Worm (Caenorhabditis elegans) whole organism, late embryonic: Measurements from ENCODE around the gene rpl-38.

Experiments
- C08G9.2 ChIP-seq: sonication (generic microtip); optimal IDR thresholded peaks from 2 replicates; lab custom pipeline; 2016; ENCODE audit warnings: mild to moderate bottlenecking, missing genetic modification characterization, moderate library complexity, missing compliant biosample characterization
- K02D7.2 ChIP-seq: sonication (generic microtip); optimal IDR thresholded peaks from 2 replicates; lab custom pipeline; 2017; ENCODE audit warnings: mild to moderate bottlenecking, missing genetic modification characterization, missing compliant biosample characterization
- ceh-14 ChIP-seq: sonication (generic microtip); optimal IDR thresholded peaks from 2 replicates; lab custom pipeline; 2016; ENCODE audit warnings: missing genotype, missing genetic modification characterization, missing compliant biosample characterization
- ceh-19 ChIP-seq: fragments of 200-800 bp; sonication (Bioruptor generic); optimal IDR thresholded peaks from 2 replicates; lab custom pipeline; 2018; ENCODE audit warnings: mild to moderate bottlenecking, missing genetic modification characterization, missing compliant biosample characterization
- ceh-24 ChIP-seq: sonication (generic microtip); optimal IDR thresholded peaks from 2 replicates; lab custom pipeline; 2016; ENCODE audit warnings: mild to moderate bottlenecking, missing genetic modification characterization, missing compliant biosample characterization
- ceh-30 ChIP-seq: fragments of 150-350 bp; optimal IDR thresholded peaks from 2 replicates; lab custom pipeline; 2014; ENCODE audit warnings: missing biosample characterization, missing genetic modification characterization
- ceh-31 ChIP-seq: sonication (generic microtip); optimal IDR thresholded peaks from 2 replicates; lab custom pipeline; 2016; ENCODE audit warnings: missing genetic modification characterization, missing compliant biosample characterization
- ceh-48 ChIP-seq: sonication (generic microtip); optimal IDR thresholded peaks from 2 replicates; lab custom pipeline; 2016; ENCODE audit warnings: missing genetic modification characterization, inconsistent platforms, missing compliant biosample characterization
- ceh-6 ChIP-seq: fragments of 200-800 bp; sonication (Bioruptor generic); optimal IDR thresholded peaks from 2 replicates; lab custom pipeline; 2018; ENCODE audit warnings: mild to moderate bottlenecking, missing genetic modification characterization, missing compliant biosample characterization
- ceh-9 ChIP-seq: sonication (generic microtip); optimal IDR thresholded peaks from 2 replicates; lab custom pipeline; 2016; ENCODE audit warnings: mild to moderate bottlenecking, missing genetic modification characterization, inconsistent platforms, missing compliant biosample characterization
- che-1 ChIP-seq: sonication (generic microtip); optimal IDR thresholded peaks from 2 replicates; lab custom pipeline; 2016; ENCODE audit warnings: mild to moderate bottlenecking, missing genetic modification characterization, missing compliant biosample characterization
- dmd-4 ChIP-seq: sonication (generic microtip); optimal IDR thresholded peaks from 2 replicates; lab custom pipeline; 2016; ENCODE audit warnings: borderline replicate concordance, missing genetic modification characterization, missing compliant biosample characterization
- dve-1 ChIP-seq: sonication (generic microtip); optimal IDR thresholded peaks from 2 replicates; lab custom pipeline; 2017; ENCODE audit warnings: antibody characterized with exemption, mild to moderate bottlenecking, missing genetic modification characterization, missing compliant biosample characterization
- elt-2 ChIP-seq: sonication (generic microtip); optimal IDR thresholded peaks from 2 replicates; lab custom pipeline; 2016; ENCODE audit warnings: missing genetic modification reagents, missing genetic modification characterization, missing compliant biosample characterization
- gmeb-2 ChIP-seq: sonication (generic microtip); optimal IDR thresholded peaks from 2 replicates; lab custom pipeline; 2016; ENCODE audit warnings: missing genetic modification characterization, inconsistent platforms, missing compliant biosample characterization
- hlh-6 ChIP-seq: sonication (generic microtip); optimal IDR thresholded peaks from 2 replicates; lab custom pipeline; 2016; ENCODE audit warnings: missing genotype, missing genetic modification characterization, missing compliant biosample characterization
- hlh-8 ChIP-seq: sonication (generic microtip); optimal IDR thresholded peaks from 2 replicates; lab custom pipeline; 2016; ENCODE audit warnings: missing genotype, missing genetic modification characterization, missing compliant biosample characterization
- lim-6 ChIP-seq: sonication (generic microtip); optimal IDR thresholded peaks from 2 replicates; lab custom pipeline; 2016; ENCODE audit warnings: missing genetic modification characterization, missing compliant biosample characterization
- lin-11 ChIP-seq: fragments of 200-800 bp; sonication (Bioruptor generic); optimal IDR thresholded peaks from 2 replicates; lab custom pipeline; 2018; ENCODE audit warnings: mild to moderate bottlenecking, missing genetic modification characterization, missing compliant biosample characterization
- mec-3 ChIP-seq: sonication (generic microtip); optimal IDR thresholded peaks from 2 replicates; lab custom pipeline; 2016; ENCODE audit warnings: borderline replicate concordance, missing genetic modification characterization, missing compliant biosample characterization
- nhr-232 ChIP-seq: sonication (generic microtip); optimal IDR thresholded peaks from 2 replicates; lab custom pipeline; 2016; ENCODE audit warnings: missing genetic modification characterization, missing compliant biosample characterization
- pha-2 ChIP-seq: sonication (generic microtip); optimal IDR thresholded peaks from 2 replicates; lab custom pipeline; 2017; ENCODE audit warnings: mild to moderate bottlenecking, missing genetic modification characterization, missing compliant biosample characterization
- pqm-1 ChIP-seq: sonication (generic microtip); optimal IDR thresholded peaks from 2 replicates; lab custom pipeline; 2016; ENCODE audit warnings: missing genetic modification characterization, missing compliant biosample characterization
- ref-2 ChIP-seq: sonication (generic microtip); optimal IDR thresholded peaks from 2 replicates; lab custom pipeline; 2016; ENCODE audit warnings: missing genetic modification characterization, missing compliant biosample characterization
- rnt-1 ChIP-seq: sonication (generic microtip); optimal IDR thresholded peaks from 2 replicates; lab custom pipeline; 2016; ENCODE audit warnings: missing genetic modification characterization, missing compliant biosample characterization
- sox-2 ChIP-seq: fragments of 200-800 bp; sonication (Bioruptor generic); IDR thresholded peaks from 2 replicates; pipeline ENCODE4 v1.3.6; 2022; ENCODE audit warnings: missing genetic modification reagents, missing genetic modification characterization, missing compliant biosample characterization
- tbx-7 ChIP-seq: sonication (generic microtip); optimal IDR thresholded peaks from 2 replicates; lab custom pipeline; 2016; ENCODE audit warnings: missing genotype, missing genetic modification characterization, missing compliant biosample characterization
- unc-3 ChIP-seq, 2 experiments: fragments of 200-800 bp in 1 of 2; sonication (Bioruptor generic) in 1 of 2; sonication (generic microtip) in 1 of 2; conservative IDR thresholded peaks in 1 of 2; optimal IDR thresholded peaks in 1 of 2; 2 replicates each; pipeline versions ENCODE4 v1.3.6 to Lab custom; 2016 to 2022; ENCODE audit warnings: missing compliant biosample characterization in 2 of 2, missing genetic modification characterization in 2 of 2, missing genetic modification reagents in 1 of 2
- unc-42 ChIP-seq: sonication (generic microtip); optimal IDR thresholded peaks from 2 replicates; lab custom pipeline; 2016; ENCODE audit warnings: missing genotype, missing genetic modification characterization, missing compliant biosample characterization

The rpl-38 gene

DNA sequence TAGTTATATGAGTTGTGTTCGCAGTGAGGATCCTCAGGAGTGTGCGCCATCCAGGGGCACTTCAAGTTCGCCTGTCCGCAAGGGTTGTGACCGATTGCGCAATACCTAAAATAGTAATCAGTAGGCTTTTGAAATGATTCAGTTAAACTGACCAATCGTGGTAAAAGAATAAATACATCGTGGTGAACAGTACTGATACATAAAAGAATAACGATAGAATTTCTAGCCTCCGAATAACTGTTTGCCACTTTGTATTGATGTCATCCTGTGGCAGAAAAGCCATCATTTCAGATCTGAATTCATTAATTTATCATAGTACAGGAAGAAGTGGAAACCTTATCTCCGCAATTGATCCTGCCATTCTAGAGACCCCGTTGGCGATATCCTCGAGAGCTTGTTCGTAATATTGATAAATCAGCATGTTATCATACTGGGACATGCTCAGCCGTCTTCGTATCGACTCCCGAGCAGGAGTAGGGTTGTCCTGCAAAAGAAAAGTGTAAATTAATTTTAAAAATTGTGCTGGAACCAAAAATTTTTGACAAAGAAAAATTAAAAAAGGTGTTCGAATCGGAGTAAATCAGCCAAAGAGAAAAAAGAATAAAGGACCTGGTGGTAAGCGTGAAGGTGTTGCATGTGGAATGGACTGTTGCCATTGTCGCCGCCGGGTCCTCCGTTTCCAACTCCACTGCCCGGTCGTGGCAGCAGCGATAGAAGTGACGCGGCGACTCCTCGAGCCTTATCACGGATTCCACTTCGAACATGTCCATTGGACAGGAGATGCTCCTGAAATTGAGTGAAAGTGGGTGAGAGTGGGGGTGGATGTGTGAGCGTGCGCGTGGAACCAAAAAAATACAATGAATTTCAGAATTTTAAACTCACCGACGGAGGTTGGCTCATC is 1.1 kb downstream of the rpl-38 start:
- TF ChIP-seq gmeb-2 (tag; lab: Kevin White, UChicago) (no peak), sox-2 (GFP tag; lab: Robert Waterston, UW) (no peak), ceh-24 (tag; lab: Kevin White, UChicago) (no peak), ceh-48 (no peak), hlh-8 (tag; lab: Kevin White, UChicago) (no peak), lin-11 (tag; lab: Kevin White, UChicago) (no peak)

ce11 chrV:15515365-15515764 is 3.4 kb downstream of the rpl-38 start:
- TF ChIP-seq ceh-6 (GFP tag; lab: Kevin White, UChicago): peak; percentile 21
- no peak for TF ChIP-seq rnt-1 (tag; lab: Kevin White, UChicago)
- TF ChIP-seq ceh-30: no peak
- TF ChIP-seq, all 69 proteins: peak for 1

ce11 chrV:15516476-15516875 is 4.5 kb downstream of the rpl-38 start:
- TF ChIP-seq hlh-8 (tag; lab: Kevin White, UChicago): no peak

ce11 chrV:15517413-15517812 is 5.4 kb downstream of the rpl-38 start, which contains the start of gene F21A3.3:
Gene F21A3.3, plus strand, starts transcription at chrV:15517713.
- TF ChIP-seq ceh-24 (tag; lab: Kevin White, UChicago): no peak

ce11 chrV:15519845-15520244 is 7.9 kb downstream of the rpl-38 start:
- TF ChIP-seq pqm-1 (tag; lab: Kevin White, UChicago): no peak
- TF ChIP-seq ceh-31: peak; percentile 2
- no peak for TF ChIP-seq ref-2 (tag; lab: Kevin White, UChicago)
- no peak for TF ChIP-seq mec-3 (tag; lab: Kevin White, UChicago)

- no peak for TF ChIP-seq gmeb-2 (tag; lab: Kevin White, UChicago)
- TF ChIP-seq C08G9.2 (tag; lab: Kevin White, UChicago): no peak
- TF ChIP-seq unc-3 (GFP tag; conservative IDR thresholded peaks at IDR 0.05; lab: Robert Waterston, UW): no peak
- peak; percentile 3 for TF ChIP-seq unc-3 (tag; optimal IDR thresholded peaks at IDR 0.05; lab: Kevin White, UChicago)
Measured at ce11 chrV:15520398-15520797, 8.4 kb downstream of the rpl-38 start.

DNA sequence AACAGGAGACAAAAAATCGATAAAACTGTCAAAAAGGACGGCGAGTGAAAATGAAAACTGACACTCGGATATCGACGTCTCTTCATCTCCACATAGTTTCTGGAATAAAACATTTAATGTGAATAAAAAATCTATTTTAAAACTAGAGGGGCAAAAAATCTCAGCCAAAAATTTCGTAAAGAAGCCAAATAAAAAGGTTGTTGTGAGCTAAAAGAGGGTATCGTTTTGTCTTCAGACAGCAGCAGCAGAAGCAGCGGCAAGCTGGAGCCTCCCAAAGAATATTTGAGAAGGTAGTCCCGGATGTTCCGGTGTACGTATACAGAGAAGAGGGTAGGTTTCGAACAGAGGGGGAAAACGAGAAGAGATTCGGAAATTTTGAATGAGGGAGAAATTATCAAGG is 10.0 kb downstream of the rpl-38 start, which contains the start of gene lgc-31:
Gene lgc-31 (minus strand): TSS at position 101 of the 400 bp plus-strand sequence.
- no peak for TF ChIP-seq pha-2 (tag; lab: Kevin White, UChicago)
- no peak for TF ChIP-seq ref-2 (tag; lab: Kevin White, UChicago)
- TF ChIP-seq dve-1 (tag; lab: Kevin White, UChicago): no peak
- TF ChIP-seq ceh-9 (tag; lab: Kevin White, UChicago): no peak
- no peak for TF ChIP-seq unc-42 (tag; lab: Kevin White, UChicago)
- TF ChIP-seq lim-6 (tag; lab: Kevin White, UChicago): no peak
- TF ChIP-seq nhr-232: no peak
- TF ChIP-seq elt-2: no peak
- no peak for TF ChIP-seq ceh-14 (tag; lab: Kevin White, UChicago)
- no peak for TF ChIP-seq che-1 (tag; lab: Kevin White, UChicago)
- TF ChIP-seq dmd-4: no peak
- no peak for TF ChIP-seq ceh-19 (GFP tag; lab: Kevin White, UChicago)
- no peak for TF ChIP-seq hlh-6
- no peak for TF ChIP-seq ceh-6 (GFP tag; lab: Kevin White, UChicago)
- no peak for TF ChIP-seq K02D7.2 (tag; lab: Kevin White, UChicago)
- TF ChIP-seq tbx-7 (tag; lab: Kevin White, UChicago): no peak
- TF ChIP-seq, all 69 proteins: peak for 0
